Worm (Caenorhabditis elegans) whole organism, L4 larva: ENCODE data around the gene F14D2.15.

ENCODE experiments used
- T20F7.1 ChIP-seq: fragments of 200-800 bp; sonication (Bioruptor generic); optimal IDR thresholded peaks from 2 replicates; lab custom pipeline; 2018; ENCODE audit warnings: mild to moderate bottlenecking, missing genetic modification characterization, missing compliant biosample characterization
- ceh-82 ChIP-seq: sonication (generic microtip); optimal IDR thresholded peaks from 2 replicates; lab custom pipeline; 2017; ENCODE audit warnings: missing biosample characterization, missing genetic modification characterization
- egl-27 ChIP-seq: sonication (generic microtip); optimal IDR thresholded peaks from 3 replicates; lab custom pipeline; 2017; ENCODE audit warnings: missing biosample characterization, missing genetic modification reagents, missing genetic modification characterization
- hlh-30 ChIP-seq: sonication (generic microtip); optimal IDR thresholded peaks from 2 replicates; lab custom pipeline; 2017; ENCODE audit warnings: antibody characterized with exemption, mild to moderate bottlenecking, missing genetic modification characterization, missing compliant biosample characterization; ENCODE audit not compliant: insufficient read depth
- lin-13 ChIP-seq: fragments of 150-350 bp; optimal IDR thresholded peaks from 2 replicates; lab custom pipeline; 2014; ENCODE audit warnings: missing biosample characterization, missing genetic modification reagents, missing genetic modification characterization
- madf-5 ChIP-seq, 2 experiments: fragments of 200-800 bp; sonication (Bioruptor generic); IDR thresholded peaks; 2 replicates each; pipeline ENCODE4 v1.3.6; 2022; ENCODE audit warnings: missing compliant biosample characterization in 2 of 2, missing genetic modification characterization in 2 of 2
- mep-1 ChIP-seq: fragments of 150-350 bp; sonication (generic microtip); optimal IDR thresholded peaks from 3 replicates; lab custom pipeline; 2014; ENCODE audit warnings: missing biosample characterization, missing genetic modification characterization
- mes-2 ChIP-seq: sonication (generic microtip); optimal IDR thresholded peaks from 2 replicates; lab custom pipeline; 2016; ENCODE audit warnings: missing genotype, mild to moderate bottlenecking, missing genetic modification characterization, missing compliant biosample characterization; ENCODE audit not compliant: poor library complexity, severe bottlenecking
- nhr-10 ChIP-seq: fragments of 150-350 bp; optimal IDR thresholded peaks from 2 replicates; lab custom pipeline; 2014; ENCODE audit warnings: missing biosample characterization, missing genetic modification characterization
- nhr-76 ChIP-seq: fragments of 150-350 bp; optimal IDR thresholded peaks from 2 replicates; lab custom pipeline; 2014; ENCODE audit warnings: missing biosample characterization, missing genetic modification characterization
- snpc-4 ChIP-seq: fragments of 150-350 bp; optimal IDR thresholded peaks from 2 replicates; lab custom pipeline; 2014; ENCODE audit warnings: missing biosample characterization, missing genetic modification characterization
- spr-3 ChIP-seq: fragments of 200-800 bp; sonication (Bioruptor generic); optimal IDR thresholded peaks from 2 replicates; lab custom pipeline; 2018; ENCODE audit warnings: mild to moderate bottlenecking, missing genetic modification characterization, missing compliant biosample characterization
- unc-62 ChIP-seq, 3 experiments: fragments of 150-350 bp in 1 of 3; sonication (generic microtip); optimal IDR thresholded peaks in 2 of 3; peaks in 1 of 3; 1 replicate in 1 of 3; 2 replicates in 2 of 3; lab custom pipeline; 2014 to 2017; ENCODE audit warnings: missing biosample characterization in 3 of 3, missing genetic modification characterization in 3 of 3, missing genetic modification reagents in 3 of 3, missing genotype in 1 of 3
- zip-11 ChIP-seq: fragments of 200-800 bp; sonication (Bioruptor generic); IDR thresholded peaks from 2 replicates; pipeline ENCODE4 v1.3.6; 2022; ENCODE audit warnings: missing genetic modification characterization, missing compliant biosample characterization

- no peak for TF ChIP-seq nhr-76 (tag; lab: Kevin White, UChicago)
- no peak for TF ChIP-seq snpc-4 (tag; lab: Kevin White, UChicago)
- no peak for TF ChIP-seq nhr-10 (tag; lab: Kevin White, UChicago)
- TF ChIP-seq mes-2 (tag; lab: Kevin White, UChicago) = no peak
- TF ChIP-seq ceh-82 (tag; lab: Kevin White, UChicago) = no peak
- no peak for TF ChIP-seq lin-13 (GFP tag; lab: Kevin White, UChicago)
- TF ChIP-seq madf-5 (GFP tag; IDR thresholded peaks at IDR 0.05; lab: Robert Waterston, UW) = no peak
- TF ChIP-seq unc-62 (GFP tag; optimal IDR thresholded peaks at IDR 0.05 in 1 of 2; lab: Kevin White, UChicago) = no peak
- TF ChIP-seq unc-62 (tag; optimal IDR thresholded peaks at IDR 0.05; lab: Kevin White, UChicago) = no peak
- no peak for TF ChIP-seq mep-1 (tag; lab: Kevin White, UChicago)
- TF ChIP-seq T20F7.1 (GFP tag; lab: Kevin White, UChicago) = no peak
- TF ChIP-seq spr-3 (GFP tag; lab: Kevin White, UChicago) = no peak
- TF ChIP-seq hlh-30 (tag; lab: Kevin White, UChicago) = no peak
- no peak for TF ChIP-seq egl-27 (tag; lab: Kevin White, UChicago)
- TF ChIP-seq zip-11 (GFP tag; lab: Robert Waterston, UW) = no peak
Measured at ce11 chrII:3344917-3345316, 1.3 kb upstream of the F14D2.15 start, which contains the start of gene bath-28.
